Worm (Caenorhabditis elegans) whole organism, midembryonic: ENCODE data around the gene grd-9.

Experiments used
- T22C8.4 ChIP-seq: fragments of 200-800 bp; sonication (Bioruptor generic); IDR thresholded peaks from 2 replicates; pipeline ENCODE4 v1.3.6; 2022; ENCODE audit warnings: missing genetic modification characterization, missing compliant biosample characterization
- cog-1 ChIP-seq: sonication (generic microtip); optimal IDR thresholded peaks from 2 replicates; lab custom pipeline; 2016; ENCODE audit warnings: missing genetic modification characterization, missing compliant biosample characterization
- flt-1 ChIP-seq: fragments of 200-800 bp; sonication (Bioruptor generic); IDR thresholded peaks from 2 replicates; pipeline ENCODE4 v1.3.6; 2022; ENCODE audit warnings: missing genetic modification characterization, missing compliant biosample characterization
- klf-2 ChIP-seq: fragments of 200-800 bp; sonication (Bioruptor generic); conservative IDR thresholded peaks from 2 replicates; pipeline ENCODE4 v1.3.6; 2022; ENCODE audit warnings: missing genetic modification reagents, missing genetic modification characterization, missing compliant biosample characterization
- med-1 ChIP-seq: sonication (generic microtip); optimal IDR thresholded peaks from 2 replicates; lab custom pipeline; 2017; ENCODE audit warnings: missing genetic modification characterization, mild to moderate bottlenecking, missing compliant biosample characterization, antibody characterized with exemption, missing genetic modification reagents; ENCODE audit not compliant: insufficient read depth
- ref-1 ChIP-seq: fragments of 200-800 bp; sonication (Bioruptor generic); conservative IDR thresholded peaks from 2 replicates; pipeline ENCODE4 v1.3.6; 2022; ENCODE audit warnings: missing genetic modification reagents, missing genetic modification characterization, missing compliant biosample characterization
- tab-1 ChIP-seq: fragments of 200-800 bp; sonication (Bioruptor generic); IDR thresholded peaks from 2 replicates; pipeline ENCODE4 v1.3.6; 2022; ENCODE audit warnings: missing genetic modification characterization, missing compliant biosample characterization
- ztf-23 ChIP-seq: fragments of 200-800 bp; sonication (Bioruptor generic); IDR thresholded peaks from 2 replicates; pipeline ENCODE4 v1.3.6; 2022; ENCODE audit warnings: missing genetic modification reagents, missing genetic modification characterization, missing compliant biosample characterization
- ztf-29 ChIP-seq: fragments of 200-800 bp; sonication (Bioruptor generic); IDR thresholded peaks from 2 replicates; pipeline ENCODE4 v1.3.6; 2022; ENCODE audit warnings: missing genetic modification reagents, missing genetic modification characterization, missing compliant biosample characterization

grd-9 gene

ce11 chrV:5895021-5895420 lies at the start of gene grd-9:
Gene grd-9, plus strand, starts transcription at chrV:5895321.
- TF ChIP-seq klf-2 (GFP tag; lab: Robert Waterston, UW) (no peak), cog-1 (tag; lab: Kevin White, UChicago) (no peak), ztf-29 (no peak), T22C8.4 (no peak), flt-1 (GFP tag; lab: Robert Waterston, UW) (no peak), ref-1 (GFP tag; lab: Robert Waterston, UW) (no peak), tab-1 (GFP tag; lab: Robert Waterston, UW) (no peak)

- TF ChIP-seq klf-2 (GFP tag; lab: Robert Waterston, UW) (no peak), ref-1 (GFP tag; lab: Robert Waterston, UW) (no peak), flt-1 (GFP tag; lab: Robert Waterston, UW) (no peak), cog-1 (tag; lab: Kevin White, UChicago) (no peak), med-1 (no peak), T22C8.4 (no peak), ztf-23 (GFP tag; lab: Robert Waterston, UW) (no peak), tab-1 (GFP tag; lab: Robert Waterston, UW) (no peak), ztf-29 (no peak)
Observed at ce11 chrV:5845669-5846189, 49.4 kb upstream of the grd-9 start, which contains the start of gene F26F12.3. Gene F26F12.3, minus strand, starts transcription at chrV:5845719.

ce11 chrV:5846729-5847128 lies 48.4 kb upstream of the grd-9 start:
- TF ChIP-seq flt-1 (GFP tag; lab: Robert Waterston, UW), result no peak
- TF ChIP-seq tab-1 (GFP tag; lab: Robert Waterston, UW), result no peak
- TF ChIP-seq ztf-29, result no peak

ce11 chrV:5848015-5848609 lies 47.0 kb upstream of the grd-9 start:
- no peak for TF ChIP-seq ref-1 (GFP tag; lab: Robert Waterston, UW)
- no peak for TF ChIP-seq klf-2 (GFP tag; lab: Robert Waterston, UW)
- no peak for TF ChIP-seq tab-1 (GFP tag; lab: Robert Waterston, UW)
- TF ChIP-seq T22C8.4, result no peak
- no peak for TF ChIP-seq cog-1 (tag; lab: Kevin White, UChicago)
- no peak for TF ChIP-seq med-1
- TF ChIP-seq ztf-23 (GFP tag; lab: Robert Waterston, UW), result no peak
- no peak for TF ChIP-seq flt-1 (GFP tag; lab: Robert Waterston, UW)
- TF ChIP-seq ztf-29, result no peak

ce11 chrV:5850671-5851070 lies 44.5 kb upstream of the grd-9 start:
- no peak for TF ChIP-seq cog-1 (tag; lab: Kevin White, UChicago)
- no peak for TF ChIP-seq klf-2 (GFP tag; lab: Robert Waterston, UW)
- TF ChIP-seq ztf-23 (GFP tag; lab: Robert Waterston, UW), result no peak
- TF ChIP-seq med-1, result no peak
- TF ChIP-seq T22C8.4, result no peak
- TF ChIP-seq flt-1 (GFP tag; lab: Robert Waterston, UW), result no peak
- no peak for TF ChIP-seq ref-1 (GFP tag; lab: Robert Waterston, UW)
- no peak for TF ChIP-seq ztf-29
- peak; percentile 47; the same call in 1 of the 2 replicates for TF ChIP-seq tab-1 (GFP tag; lab: Robert Waterston, UW)

ce11 chrV:5851631-5852030 lies 43.5 kb upstream of the grd-9 start:
- TF ChIP-seq tab-1 (GFP tag; lab: Robert Waterston, UW) (no peak), T22C8.4 (no peak), flt-1 (GFP tag; lab: Robert Waterston, UW) (no peak), ztf-29 (no peak), klf-2 (GFP tag; lab: Robert Waterston, UW) (no peak), med-1 (no peak)

ce11 chrV:5852084-5852483 lies 43.0 kb upstream of the grd-9 start:
- TF ChIP-seq tab-1 (GFP tag; lab: Robert Waterston, UW) (no peak), ztf-29 (no peak), ztf-23 (GFP tag; lab: Robert Waterston, UW) (no peak), klf-2 (GFP tag; lab: Robert Waterston, UW) (no peak), cog-1 (tag; lab: Kevin White, UChicago) (no peak)

- no peak for TF ChIP-seq cog-1 (tag; lab: Kevin White, UChicago)
- no peak for TF ChIP-seq ref-1 (GFP tag; lab: Robert Waterston, UW)
- TF ChIP-seq flt-1 (GFP tag; lab: Robert Waterston, UW), result no peak
- no peak for TF ChIP-seq ztf-29
Observed at ce11 chrV:5862479-5863188, 32.5 kb upstream of the grd-9 start, which contains the start of gene F26F12.8. Gene F26F12.8, minus strand, starts transcription at chrV:5862529.

ce11 chrV:5865085-5865484 lies 30.0 kb upstream of the grd-9 start, which contains the start of gene F26F12.5:
Gene F26F12.5, minus strand, starts transcription at chrV:5865185.
- no peak for TF ChIP-seq med-1
- TF ChIP-seq ref-1 (GFP tag; lab: Robert Waterston, UW), result no peak
- TF ChIP-seq flt-1 (GFP tag; lab: Robert Waterston, UW), result no peak
- TF ChIP-seq ztf-29, result no peak
- no peak for TF ChIP-seq tab-1 (GFP tag; lab: Robert Waterston, UW)
- TF ChIP-seq cog-1 (tag; lab: Kevin White, UChicago), result no peak
- no peak for TF ChIP-seq ztf-23 (GFP tag; lab: Robert Waterston, UW)
- no peak for TF ChIP-seq T22C8.4
- no peak for TF ChIP-seq klf-2 (GFP tag; lab: Robert Waterston, UW)

ce11 chrV:5869227-5869626 lies 25.9 kb upstream of the grd-9 start, which contains the start of gene F26F12.4:
Gene F26F12.4, minus strand, starts transcription at chrV:5869327.
- TF ChIP-seq ztf-23 (GFP tag; lab: Robert Waterston, UW), result no peak
- no peak for TF ChIP-seq T22C8.4
- TF ChIP-seq flt-1 (GFP tag; lab: Robert Waterston, UW), result no peak
- TF ChIP-seq tab-1 (GFP tag; lab: Robert Waterston, UW), result no peak
- TF ChIP-seq ztf-29, result no peak
- no peak for TF ChIP-seq klf-2 (GFP tag; lab: Robert Waterston, UW)
- no peak for TF ChIP-seq cog-1 (tag; lab: Kevin White, UChicago)
- TF ChIP-seq med-1, result no peak
- TF ChIP-seq ref-1 (GFP tag; lab: Robert Waterston, UW), result no peak
